Worm (Caenorhabditis elegans) whole organism, young adult: ENCODE results near the gene ctl-3.
"Not testable (repeated sequence)": the region's sequence is repeated elsewhere in the genome, so short reads cannot be mapped to it uniquely, and the experiment has no call there.

Experiments
- B0019.2 ChIP-seq: fragments of 200-800 bp; sonication (Bioruptor generic); conservative IDR thresholded peaks from 2 replicates; pipeline ENCODE4 v1.3.6; 2022; ENCODE audit warnings: missing genetic modification reagents, missing genetic modification characterization, missing compliant biosample characterization
- C06A6.2 ChIP-seq: fragments of 200-800 bp; sonication (Bioruptor generic); conservative IDR thresholded peaks from 2 replicates; pipeline ENCODE4 v1.3.6; 2022; ENCODE audit warnings: missing genetic modification characterization, missing compliant biosample characterization
- F10E7.11 ChIP-seq: sonication (generic microtip); optimal IDR thresholded peaks from 2 replicates; lab custom pipeline; 2017; ENCODE audit warnings: mild to moderate bottlenecking, missing genetic modification characterization, moderate library complexity, missing compliant biosample characterization
- F39B2.1 ChIP-seq: fragments of 200-800 bp; sonication (Bioruptor generic); IDR thresholded peaks from 2 replicates; pipeline ENCODE4 v1.3.6; 2022; ENCODE audit warnings: missing genetic modification reagents, missing genetic modification characterization, missing compliant biosample characterization
- F52B5.7 ChIP-seq: sonication (generic microtip); optimal IDR thresholded peaks from 2 replicates; lab custom pipeline; 2016; ENCODE audit warnings: mild to moderate bottlenecking, missing genetic modification characterization, missing compliant biosample characterization
- attf-5 ChIP-seq: fragments of 200-800 bp; sonication (Bioruptor generic); optimal IDR thresholded peaks from 2 replicates; lab custom pipeline; 2018; ENCODE audit warnings: mild to moderate bottlenecking, missing genetic modification characterization, missing compliant biosample characterization
- attf-6 ChIP-seq: fragments of 200-800 bp; sonication (Bioruptor generic); IDR thresholded peaks from 2 replicates; pipeline ENCODE4 v1.3.6; 2022; ENCODE audit warnings: missing genetic modification reagents, missing genetic modification characterization, missing compliant biosample characterization
- ccch-3 ChIP-seq: fragments of 200-800 bp; sonication (Bioruptor generic); optimal IDR thresholded peaks from 2 replicates; lab custom pipeline; 2018; ENCODE audit warnings: mild to moderate bottlenecking, missing genetic modification characterization, missing compliant biosample characterization
- cebp-1 ChIP-seq, 2 experiments: fragments of 200-800 bp in 1 of 2; sonication (Bioruptor generic) in 1 of 2; sonication (generic microtip) in 1 of 2; IDR thresholded peaks in 1 of 2; optimal IDR thresholded peaks in 1 of 2; 2 replicates each; pipeline versions ENCODE4 v1.3.6 to Lab custom; 2017 to 2022; ENCODE audit warnings: missing compliant biosample characterization in 2 of 2, missing genetic modification characterization in 2 of 2, mild to moderate bottlenecking in 1 of 2, missing genetic modification reagents in 1 of 2, moderate library complexity in 1 of 2
- ceh-79 ChIP-seq: sonication (generic microtip); optimal IDR thresholded peaks from 2 replicates; lab custom pipeline; 2017; ENCODE audit warnings: mild to moderate bottlenecking, missing genetic modification characterization, missing compliant biosample characterization
- ceh-91 ChIP-seq: fragments of 200-800 bp; sonication (Bioruptor generic); IDR thresholded peaks from 2 replicates; pipeline ENCODE4 v1.3.6; 2022; ENCODE audit warnings: missing genetic modification reagents, missing genetic modification characterization, missing compliant biosample characterization
- chd-7 ChIP-seq: sonication (generic microtip); optimal IDR thresholded peaks from 2 replicates; lab custom pipeline; 2016; ENCODE audit warnings: mild to moderate bottlenecking, missing genetic modification characterization, moderate library complexity, missing compliant biosample characterization
- dox-1 ChIP-seq: fragments of 200-800 bp; sonication (Bioruptor generic); IDR thresholded peaks from 2 replicates; pipeline ENCODE4 v1.3.6; 2022; ENCODE audit warnings: missing genetic modification reagents, missing genetic modification characterization, missing compliant biosample characterization
- egl-18 ChIP-seq: fragments of 200-800 bp; sonication (Bioruptor generic); IDR thresholded peaks from 2 replicates; pipeline ENCODE4 v1.3.6; 2022; ENCODE audit warnings: missing genetic modification reagents, missing genetic modification characterization, missing compliant biosample characterization
- ekl-4 ChIP-seq: fragments of 200-800 bp; sonication (Bioruptor generic); IDR thresholded peaks from 2 replicates; pipeline ENCODE4 v1.3.6; 2022; ENCODE audit warnings: missing genetic modification reagents, missing genetic modification characterization, missing compliant biosample characterization
- hlh-26 ChIP-seq: fragments of 200-800 bp; sonication (Bioruptor generic); conservative IDR thresholded peaks from 2 replicates; pipeline ENCODE4 v1.3.6; 2022; ENCODE audit warnings: missing genetic modification reagents, missing genetic modification characterization, missing compliant biosample characterization
- hmg-20 ChIP-seq: fragments of 200-800 bp; sonication (Bioruptor generic); IDR thresholded peaks from 2 replicates; pipeline ENCODE4 v1.3.6; 2022; ENCODE audit warnings: missing genetic modification reagents, missing genetic modification characterization, missing compliant biosample characterization
- let-526 ChIP-seq: fragments of 200-800 bp; sonication (Bioruptor generic); IDR thresholded peaks from 2 replicates; pipeline ENCODE4 v1.3.6; 2022; ENCODE audit warnings: missing genetic modification reagents, missing genetic modification characterization, missing compliant biosample characterization
- let-607 ChIP-seq, 2 experiments: fragments of 200-800 bp in 1 of 2; sonication (Bioruptor generic) in 1 of 2; sonication (generic microtip) in 1 of 2; optimal IDR thresholded peaks; 2 replicates each; lab custom pipeline; 2016 to 2018; ENCODE audit warnings: mild to moderate bottlenecking in 2 of 2, missing compliant biosample characterization in 2 of 2, missing genetic modification characterization in 2 of 2, moderate library complexity in 2 of 2, missing genotype in 1 of 2
- lin-35 ChIP-seq, 3 experiments: fragments of 150-350 bp in 2 of 3; sonication (generic microtip) in 1 of 3; optimal IDR thresholded peaks; 2 replicates each; lab custom pipeline; 2014 to 2018; ENCODE audit warnings: missing biosample characterization in 3 of 3, missing genetic modification characterization in 3 of 3, missing genetic modification reagents in 3 of 3
- lin-40 ChIP-seq: sonication (generic microtip); optimal IDR thresholded peaks from 2 replicates; lab custom pipeline; 2016; ENCODE audit warnings: missing genetic modification characterization, mild to moderate bottlenecking, missing compliant biosample characterization, missing genotype, missing genetic modification reagents
- lin-54 ChIP-seq: fragments of 200-800 bp; sonication (Bioruptor generic); optimal IDR thresholded peaks from 2 replicates; lab custom pipeline; 2018; ENCODE audit warnings: mild to moderate bottlenecking, missing genetic modification characterization, missing compliant biosample characterization
- madf-8 ChIP-seq: fragments of 200-800 bp; sonication (Bioruptor generic); conservative IDR thresholded peaks from 2 replicates; pipeline ENCODE4 v1.3.6; 2022; ENCODE audit warnings: missing genetic modification reagents, missing genetic modification characterization, missing compliant biosample characterization
- mcd-1 ChIP-seq: fragments of 200-800 bp; sonication (Bioruptor generic); IDR thresholded peaks from 2 replicates; pipeline ENCODE4 v1.3.6; 2022; ENCODE audit warnings: missing genetic modification reagents, missing genetic modification characterization, missing compliant biosample characterization
- mel-28 ChIP-seq: sonication (generic microtip); optimal IDR thresholded peaks from 2 replicates; lab custom pipeline; 2016; ENCODE audit warnings: borderline replicate concordance, mild to moderate bottlenecking, missing genetic modification characterization, missing compliant biosample characterization
- nfya-1 ChIP-seq: sonication (generic microtip); optimal IDR thresholded peaks from 2 replicates; lab custom pipeline; 2017; ENCODE audit warnings: antibody characterized with exemption, missing compliant biosample characterization, missing genetic modification characterization, borderline replicate concordance; ENCODE audit not compliant: insufficient read depth
- nfya-2 ChIP-seq: fragments of 200-800 bp; sonication (Bioruptor generic); IDR thresholded peaks from 2 replicates; pipeline ENCODE4 v1.3.6; 2022; ENCODE audit warnings: missing genetic modification reagents, missing genetic modification characterization, missing compliant biosample characterization
- nhr-120 ChIP-seq: fragments of 200-800 bp; sonication (Bioruptor generic); IDR thresholded peaks from 2 replicates; pipeline ENCODE4 v1.3.6; 2022; ENCODE audit warnings: missing genetic modification characterization, missing compliant biosample characterization
- nhr-80 ChIP-seq: sonication (generic microtip); optimal IDR thresholded peaks from 2 replicates; lab custom pipeline; 2016; ENCODE audit warnings: missing genetic modification characterization, missing compliant biosample characterization
- pha-4 ChIP-seq: fragments of 150-350 bp; sonication (generic microtip); optimal IDR thresholded peaks from 2 replicates; lab custom pipeline; 2014; ENCODE audit warnings: missing biosample characterization, missing genetic modification reagents, missing genetic modification characterization
- snpc-4 ChIP-seq, 5 experiments: fragments of 150-350 bp in 1 of 5; sonication (generic microtip) in 4 of 5; optimal IDR thresholded peaks; 2 replicates each; lab custom pipeline; 2014 to 2018; ENCODE audit warnings: missing genetic modification characterization in 5 of 5, missing biosample characterization in 3 of 5, antibody characterized with exemption in 2 of 5, mild to moderate bottlenecking in 2 of 5, missing compliant biosample characterization in 2 of 5, missing genotype in 2 of 5, moderate library complexity in 2 of 5, missing genetic modification reagents in 1 of 5
- sptf-2 ChIP-seq: fragments of 200-800 bp; sonication (Bioruptor generic); optimal IDR thresholded peaks from 2 replicates; lab custom pipeline; 2018; ENCODE audit warnings: mild to moderate bottlenecking, missing genetic modification characterization, missing compliant biosample characterization
- zfh-2 ChIP-seq: fragments of 200-800 bp; sonication (Bioruptor generic); conservative IDR thresholded peaks from 2 replicates; pipeline ENCODE4 v1.3.6; 2022; ENCODE audit warnings: missing genetic modification reagents, missing genetic modification characterization, missing compliant biosample characterization
- ztf-26 ChIP-seq: sonication (generic microtip); optimal IDR thresholded peaks from 2 replicates; lab custom pipeline; 2017; ENCODE audit warnings: missing genetic modification characterization, missing compliant biosample characterization
- ztf-3 ChIP-seq: fragments of 200-800 bp; sonication (Bioruptor generic); optimal IDR thresholded peaks from 2 replicates; lab custom pipeline; 2018; ENCODE audit warnings: mild to moderate bottlenecking, missing genetic modification characterization, missing compliant biosample characterization
- ztf-6 ChIP-seq: fragments of 200-800 bp; sonication (Bioruptor generic); IDR thresholded peaks from 2 replicates; pipeline ENCODE4 v1.3.6; 2022; ENCODE audit warnings: missing genetic modification reagents, missing genetic modification characterization, missing compliant biosample characterization

Gene ctl-3

DNA sequence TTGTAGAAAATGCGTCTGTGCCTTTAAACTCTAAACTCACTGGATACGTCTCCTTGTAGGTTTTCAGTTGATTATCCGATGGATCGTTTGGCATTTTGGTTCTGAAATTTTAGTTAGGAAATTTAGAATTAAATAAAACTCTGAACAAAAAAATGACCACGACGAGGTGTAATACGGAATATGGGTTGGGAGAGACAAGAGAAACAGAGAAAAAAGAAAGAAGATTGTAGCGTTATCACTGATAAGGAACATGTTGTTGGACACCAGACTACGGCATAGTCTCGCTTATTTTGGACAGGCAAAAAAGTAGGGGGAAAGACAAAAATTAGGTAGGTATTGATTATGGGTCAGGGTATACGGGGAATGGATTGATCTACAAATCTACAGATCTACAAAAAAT is 4.4 kb downstream of the ctl-3 start, which contains the start of gene ctl-1:
ctl-1 (minus strand) TSS at position 101 of the 400 bp plus-strand sequence.
- TF ChIP-seq lin-35 (GFP tag; optimal IDR thresholded peaks at IDR 0.05; lab: Kevin White, UChicago); chd-7 (tag; lab: Kevin White, UChicago); nfya-2 (GFP tag; lab: Robert Waterston, UW): not testable (repeated sequence)
- TF ChIP-seq, all 124 proteins: peak for 0; not testable (repeated sequence) for 124

- not testable (repeated sequence) for TF ChIP-seq let-607 (tag; optimal IDR thresholded peaks at IDR 0.05; lab: Kevin White, UChicago); sptf-2 (GFP tag; lab: Kevin White, UChicago); C06A6.2 (GFP tag; lab: Robert Waterston, UW)
These were observed 8.7 kb downstream of the ctl-3 start, which contains the start of gene ctl-2 for ce11 chrII:14301927-14302326. Gene ctl-2, minus strand, starts transcription at chrII:14302027.

DNA sequence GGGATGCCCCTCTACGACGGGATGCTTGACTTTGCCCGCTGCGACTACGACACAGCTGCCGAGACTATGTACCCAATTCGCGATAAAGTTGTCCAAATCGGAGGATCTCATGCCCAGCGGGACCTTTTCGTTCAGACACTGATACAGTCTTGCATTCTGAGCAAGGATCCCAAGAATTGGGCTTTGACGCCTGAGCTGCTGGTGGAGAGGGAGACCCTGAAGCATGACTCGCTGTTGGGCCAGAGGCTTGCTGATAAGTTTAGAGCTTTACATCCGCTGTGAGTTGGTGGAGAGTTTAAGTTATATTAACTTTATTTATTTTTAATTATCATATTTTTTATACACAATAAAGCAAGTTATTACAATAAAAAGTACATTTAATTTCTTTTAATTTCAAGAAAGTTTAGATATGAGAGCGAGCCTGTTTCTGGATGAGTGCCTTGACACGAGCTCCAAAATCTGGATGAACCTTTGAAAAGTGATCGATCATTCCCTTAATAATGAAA is 11.3 kb downstream of the ctl-3 start:
- TF ChIP-seq ceh-91 (no peak), zfh-2 (peak; percentile 36; the same call in 1 of the 2 replicates), mcd-1 (GFP tag; lab: Robert Waterston, UW) (0 out of 2 replicates have a peak, but pooled peaks have one; percentile 8), cebp-1 (GFP tag; IDR thresholded peaks at IDR 0.05; lab: Robert Waterston, UW) (no peak), cebp-1 (tag; optimal IDR thresholded peaks at IDR 0.05; lab: Kevin White, UChicago) (peak; percentile 9)
- TF ChIP-seq, all 124 proteins: peak for 3

DNA sequence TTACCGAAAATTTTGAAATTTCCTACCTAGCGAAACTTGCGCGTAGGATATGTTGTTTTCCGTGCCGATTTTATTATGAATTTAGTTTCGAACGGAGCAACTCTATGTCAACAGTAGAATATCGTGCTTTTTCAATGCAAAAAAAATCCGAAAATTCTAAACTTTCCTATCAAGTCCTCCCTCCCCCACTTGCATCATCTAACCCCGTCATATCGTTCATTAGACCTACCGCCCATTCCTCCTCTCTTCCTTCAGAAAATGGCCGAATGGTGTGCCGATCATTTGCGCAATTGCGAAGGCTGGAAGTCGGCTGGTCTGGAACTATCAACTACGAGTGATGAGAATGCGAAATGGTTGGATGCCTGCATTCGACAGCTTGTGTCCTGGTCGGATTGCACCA is 13.5 kb downstream of the ctl-3 start, which contains the start of gene Y54G11A.7:
Y54G11A.7 (plus strand) TSS at position 256 of the 400 bp plus-strand sequence.
- not testable (repeated sequence) for TF ChIP-seq nfya-1 (tag; lab: Kevin White, UChicago); lin-35 (GFP tag; optimal IDR thresholded peaks at IDR 0.05; lab: Kevin White, UChicago); lin-54 (GFP tag; lab: Kevin White, UChicago)
- TF ChIP-seq, all 124 proteins: peak for 0; not testable (repeated sequence) for 124

ce11 chrII:14296320-14296719 is 14.3 kb downstream of the ctl-3 start:
- TF ChIP-seq pha-4 (peak; percentile 34), lin-40 (tag; lab: Kevin White, UChicago) (peak; percentile 51), ztf-6 (GFP tag; lab: Robert Waterston, UW) (no peak), nfya-1 (tag; lab: Kevin White, UChicago) (no peak), madf-8 (GFP tag; lab: Robert Waterston, UW) (no peak), zfh-2 (no peak), F39B2.1 (GFP tag; lab: Robert Waterston, UW) (no peak), snpc-4 (GFP tag; optimal IDR thresholded peaks at IDR 0.05; lab: Kevin White, UChicago) (no peak), snpc-4 (tag; optimal IDR thresholded peaks at IDR 0.05; lab: Kevin White, UChicago) (peak in 2 of 4 experiments; percentile 20 to 35), attf-6 (GFP tag; lab: Robert Waterston, UW) (no peak), lin-35 (GFP tag; optimal IDR thresholded peaks at IDR 0.05; lab: Kevin White, UChicago) (no peak), let-526 (GFP tag; lab: Robert Waterston, UW) (no peak), ceh-91 (no peak), dox-1 (no peak), ztf-26 (tag; lab: Kevin White, UChicago) (no peak), cebp-1 (GFP tag; IDR thresholded peaks at IDR 0.05; lab: Robert Waterston, UW) (no peak), cebp-1 (tag; optimal IDR thresholded peaks at IDR 0.05; lab: Kevin White, UChicago) (peak; percentile 44), mcd-1 (GFP tag; lab: Robert Waterston, UW) (no peak), F52B5.7 (no peak), mel-28 (no peak), ekl-4 (no peak), hlh-26 (no peak), egl-18 (GFP tag; lab: Robert Waterston, UW) (no peak), ztf-3 (GFP tag; lab: Kevin White, UChicago) (no peak), nhr-80 (peak; percentile 76), attf-5 (GFP tag; lab: Kevin White, UChicago) (peak; percentile 20), ceh-79 (no peak), ccch-3 (no peak), B0019.2 (GFP tag; lab: Robert Waterston, UW) (no peak), F10E7.11 (tag; lab: Kevin White, UChicago) (no peak), hmg-20 (GFP tag; lab: Robert Waterston, UW) (no peak), nhr-120 (GFP tag; lab: Robert Waterston, UW) (no peak)
